Fruit fly (Drosophila melanogaster): ENCODE measurements around the gene DNAlig4.

DNAlig4 gene

DNA sequence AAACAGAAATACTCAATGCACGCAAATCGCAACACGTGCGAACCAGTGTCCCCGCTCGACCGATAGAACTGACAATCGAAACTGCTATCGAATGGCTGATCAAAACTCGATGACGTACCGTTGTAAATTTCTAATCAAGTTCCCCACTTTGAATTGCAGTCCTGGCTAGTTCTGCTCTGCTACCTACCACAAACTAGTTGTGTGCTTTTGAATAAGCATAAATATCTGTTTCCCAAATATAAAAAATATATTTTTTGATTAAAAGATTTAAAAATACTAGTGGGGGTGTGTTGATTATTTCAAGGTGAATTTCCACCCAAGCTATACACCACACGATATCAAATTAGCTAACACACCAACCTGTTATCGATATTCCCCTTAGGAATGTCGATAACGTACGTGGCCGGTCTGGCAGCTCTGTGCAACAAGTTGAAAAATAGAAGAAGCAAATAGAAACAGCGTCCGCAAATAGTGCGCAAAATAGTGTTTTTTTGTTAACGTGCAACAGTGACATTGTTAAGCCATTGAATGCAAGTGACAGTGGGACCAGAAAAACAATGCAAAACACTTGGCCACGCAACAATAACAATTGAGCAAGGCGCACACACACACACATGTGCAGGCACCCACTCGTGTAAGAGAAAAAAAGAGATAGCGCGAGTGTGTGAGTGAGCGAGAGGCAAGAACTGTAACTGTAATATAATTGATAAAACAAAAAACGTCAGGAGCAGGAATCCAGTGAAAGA lies 43.1 kb downstream of the DNAlig4 start, which contains the start of the genes CG2691 and NFAT:
CG2691 (minus strand) TSS at position 75 of the 746 bp plus-strand sequence.
NFAT (plus strand) TSS at position 412 of the 746 bp plus-strand sequence.
- TF ChIP-seq CG3919 (GFP tag; optimal IDR thresholded peaks at IDR 0.05) (peak; percentile 10), Sox14 (GFP tag; optimal IDR thresholded peaks at IDR 0.05) (peak; percentile 59), CG15336 (GFP tag; IDR thresholded peaks at IDR 0.05) (no peak), Eip93F (GFP tag; optimal IDR thresholded peaks at IDR 0.05) (peak; percentile 30), Lpt (GFP tag; optimal IDR thresholded peaks at IDR 0.05) (peak; percentile 43), CG3032 (tag; optimal IDR thresholded peaks at IDR 0.05) (no peak), fd85E (GFP tag; optimal IDR thresholded peaks at IDR 0.05) (no peak), topi (GFP tag; optimal IDR thresholded peaks at IDR 0.05) (peak; percentile 1), CG6276 (GFP tag; optimal IDR thresholded peaks at IDR 0.05) (peak; percentile 29), fkh (GFP tag; optimal IDR thresholded peaks at IDR 0.05) (peak; percentile 50), CG1621 (tag; optimal IDR thresholded peaks at IDR 0.05) (peak; percentile 13), Sox15 (GFP tag; optimal IDR thresholded peaks at IDR 0.05) (no peak), CG11762 (GFP tag; optimal IDR thresholded peaks at IDR 0.05; ENCODE audit: insufficient read depth) (no peak), CG9139 (GFP tag; optimal IDR thresholded peaks at IDR 0.05) (peak; percentile 50), Ets96B (tag; optimal IDR thresholded peaks at IDR 0.05) (peak; percentile 22), vri (GFP tag; optimal IDR thresholded peaks at IDR 0.05) (peak; percentile 44), Eip75B (GFP tag; optimal IDR thresholded peaks at IDR 0.05) (peak; percentile 20), net (GFP tag; optimal IDR thresholded peaks at IDR 0.05) (no peak), Hr39 (GFP tag; optimal IDR thresholded peaks at IDR 0.05) (no peak), ss (GFP tag; optimal IDR thresholded peaks at IDR 0.05) (peak; percentile 49 to 59), CG6163 (GFP tag; IDR thresholded peaks at IDR 0.05) (0 out of 3 replicates have a peak, but pooled peaks have one; percentile 21), CG6808 (GFP tag; optimal IDR thresholded peaks at IDR 0.05) (peak; percentile 23), Eip78C (GFP tag) (peak; percentile 73), esn (GFP tag; optimal IDR thresholded peaks at IDR 0.05) (peak; percentile 39)

dm6 chrX:13616417-13617050 lies 51.1 kb downstream of the DNAlig4 start, which contains the start of the genes tth and Tango2:
Gene tth, minus strand, starts transcription at chrX:13616586.
Gene Tango2, plus strand, starts transcription at chrX:13616989.
- TF ChIP-seq achi (GFP tag; optimal IDR thresholded peaks at IDR 0.05) (peak; percentile 85), CG10669 (GFP tag; optimal IDR thresholded peaks at IDR 0.05) (peak; percentile 73), Met (GFP tag; optimal IDR thresholded peaks at IDR 0.05) (peak; percentile 86), CG11762 (GFP tag; optimal IDR thresholded peaks at IDR 0.05; ENCODE audit: insufficient read depth) (peak; percentile 56), CG4318 (GFP tag; optimal IDR thresholded peaks at IDR 0.05) (no peak), spab (GFP tag; optimal IDR thresholded peaks at IDR 0.05) (no peak), Smox (GFP tag; optimal IDR thresholded peaks at IDR 0.05) (peak; percentile 90), CG6792 (GFP tag; optimal IDR thresholded peaks at IDR 0.05) (peak; percentile 80), Eip93F (GFP tag; optimal IDR thresholded peaks at IDR 0.05) (peak; percentile 85), vri (GFP tag; optimal IDR thresholded peaks at IDR 0.05) (no peak), CG3032 (tag; optimal IDR thresholded peaks at IDR 0.05) (peak; percentile 82), CG6808 (GFP tag; optimal IDR thresholded peaks at IDR 0.05) (peak; percentile 51), CG16779 (tag; optimal IDR thresholded peaks at IDR 0.05) (no peak), CG11294 (GFP tag; IDR thresholded peaks at IDR 0.05) (peak; percentile 58), acj6 (GFP tag; optimal IDR thresholded peaks at IDR 0.05) (peak; percentile 89), Hr4 (GFP tag; optimal IDR thresholded peaks at IDR 0.05) (peak; percentile 86), CG15336 (GFP tag; IDR thresholded peaks at IDR 0.05) (peak; percentile 87), ss (GFP tag; optimal IDR thresholded peaks at IDR 0.05) (peak; percentile 56 to 78), Sox14 (GFP tag; optimal IDR thresholded peaks at IDR 0.05) (peak; percentile 85), CG6276 (GFP tag; optimal IDR thresholded peaks at IDR 0.05) (no peak), Hr38 (GFP tag; optimal IDR thresholded peaks at IDR 0.05) (no peak), pdm3 (GFP tag; optimal IDR thresholded peaks at IDR 0.05) (peak; percentile 93), CG11902 (GFP tag; optimal IDR thresholded peaks at IDR 0.05) (peak; percentile 58), Gug (GFP tag; IDR thresholded peaks at IDR 0.05) (peak; percentile 86), Ets96B (tag; optimal IDR thresholded peaks at IDR 0.05) (peak; percentile 70), Hr39 (GFP tag; optimal IDR thresholded peaks at IDR 0.05) (peak; percentile 88), cyc (GFP tag; optimal IDR thresholded peaks at IDR 0.05) (peak; percentile 79), CG6163 (GFP tag; IDR thresholded peaks at IDR 0.05) (peak; percentile 84), OdsH (GFP tag; optimal IDR thresholded peaks at IDR 0.05) (peak; percentile 87), CG7368 (GFP tag; optimal IDR thresholded peaks at IDR 0.05) (peak; percentile 41), fkh (GFP tag; optimal IDR thresholded peaks at IDR 0.05) (peak; percentile 29), CG34406 (GFP tag; optimal IDR thresholded peaks at IDR 0.05) (peak; percentile 70), CG9139 (GFP tag; optimal IDR thresholded peaks at IDR 0.05) (no peak), Blimp-1 (GFP tag; optimal IDR thresholded peaks at IDR 0.05) (peak; percentile 43), lz (GFP tag; optimal IDR thresholded peaks at IDR 0.05) (peak; percentile 92), topi (GFP tag; optimal IDR thresholded peaks at IDR 0.05) (peak; percentile 89)
